Worm (Caenorhabditis elegans) whole organism, young adult: Measurements from ENCODE around the gene srz-12.

Experiments used
- B0019.2 ChIP-seq: fragments of 200-800 bp; sonication (Bioruptor generic); conservative IDR thresholded peaks from 2 replicates; pipeline ENCODE4 v1.3.6; 2022; ENCODE audit warnings: missing genetic modification reagents, missing genetic modification characterization, missing compliant biosample characterization
- B0336.3 ChIP-seq: fragments of 200-800 bp; sonication (Bioruptor generic); IDR thresholded peaks from 2 replicates; pipeline ENCODE4 v1.3.6; 2022; ENCODE audit warnings: missing genetic modification characterization, missing compliant biosample characterization
- C06A6.2 ChIP-seq: fragments of 200-800 bp; sonication (Bioruptor generic); conservative IDR thresholded peaks from 2 replicates; pipeline ENCODE4 v1.3.6; 2022; ENCODE audit warnings: missing genetic modification characterization, missing compliant biosample characterization
- D2030.7 ChIP-seq: fragments of 200-800 bp; sonication (Bioruptor generic); IDR thresholded peaks from 2 replicates; pipeline ENCODE4 v1.3.6; 2022; ENCODE audit warnings: missing genetic modification reagents, missing genetic modification characterization, missing compliant biosample characterization
- F55B11.4 ChIP-seq: sonication (generic microtip); optimal IDR thresholded peaks from 2 replicates; lab custom pipeline; 2016; ENCODE audit warnings: missing compliant biosample characterization, missing genetic modification characterization, borderline replicate concordance; ENCODE audit not compliant: insufficient read depth
- K11D2.4 ChIP-seq: fragments of 200-800 bp; sonication (Bioruptor generic); IDR thresholded peaks from 2 replicates; pipeline ENCODE4 v1.3.6; 2022; ENCODE audit warnings: missing genetic modification reagents, missing genetic modification characterization, missing compliant biosample characterization
- T26A5.8 ChIP-seq: sonication (generic microtip); optimal IDR thresholded peaks from 2 replicates; lab custom pipeline; 2016; ENCODE audit warnings: missing genetic modification characterization, missing compliant biosample characterization
- akir-1 ChIP-seq: fragments of 200-800 bp; sonication (Bioruptor generic); optimal IDR thresholded peaks from 2 replicates; lab custom pipeline; 2018; ENCODE audit warnings: mild to moderate bottlenecking, missing genetic modification characterization, moderate library complexity, missing compliant biosample characterization
- ama-1 ChIP-seq, 3 experiments: fragments of 150-350 bp in 1 of 3; sonication (generic microtip) in 2 of 3; optimal IDR thresholded peaks; 2 replicates each; lab custom pipeline; 2014 to 2018; ENCODE audit warnings: missing biosample characterization in 2 of 3, missing genetic modification characterization in 2 of 3, missing genetic modification reagents in 2 of 3
- atf-7 ChIP-seq: sonication (generic microtip); optimal IDR thresholded peaks from 2 replicates; lab custom pipeline; 2017; ENCODE audit warnings: mild to moderate bottlenecking, missing genetic modification characterization, missing compliant biosample characterization
- attf-3 ChIP-seq: fragments of 200-800 bp; sonication (Bioruptor generic); conservative IDR thresholded peaks from 2 replicates; pipeline ENCODE4 v1.3.6; 2022; ENCODE audit warnings: missing genetic modification reagents, missing genetic modification characterization, missing compliant biosample characterization
- attf-5 ChIP-seq: fragments of 200-800 bp; sonication (Bioruptor generic); optimal IDR thresholded peaks from 2 replicates; lab custom pipeline; 2018; ENCODE audit warnings: mild to moderate bottlenecking, missing genetic modification characterization, missing compliant biosample characterization
- attf-6 ChIP-seq: fragments of 200-800 bp; sonication (Bioruptor generic); IDR thresholded peaks from 2 replicates; pipeline ENCODE4 v1.3.6; 2022; ENCODE audit warnings: missing genetic modification reagents, missing genetic modification characterization, missing compliant biosample characterization
- bed-1 ChIP-seq: fragments of 200-800 bp; sonication (Bioruptor generic); IDR thresholded peaks from 2 replicates; pipeline ENCODE4 v1.3.6; 2022; ENCODE audit warnings: missing genetic modification reagents, missing genetic modification characterization, missing compliant biosample characterization
- ceh-58 ChIP-seq: fragments of 200-800 bp; sonication (Bioruptor generic); IDR thresholded peaks from 2 replicates; pipeline ENCODE4 v1.3.6; 2022; ENCODE audit warnings: missing genetic modification characterization, missing compliant biosample characterization
- dpl-1 ChIP-seq: fragments of 150-350 bp; optimal IDR thresholded peaks from 2 replicates; lab custom pipeline; 2014; ENCODE audit warnings: missing biosample characterization, missing genetic modification reagents, missing genetic modification characterization
- egrh-3 ChIP-seq: fragments of 200-800 bp; sonication (Bioruptor generic); IDR thresholded peaks from 2 replicates; pipeline ENCODE4 v1.3.6; 2022; ENCODE audit warnings: missing genetic modification reagents, missing genetic modification characterization, missing compliant biosample characterization
- ekl-4 ChIP-seq: fragments of 200-800 bp; sonication (Bioruptor generic); IDR thresholded peaks from 2 replicates; pipeline ENCODE4 v1.3.6; 2022; ENCODE audit warnings: missing genetic modification reagents, missing genetic modification characterization, missing compliant biosample characterization
- lin-35 ChIP-seq, 3 experiments: fragments of 150-350 bp in 2 of 3; sonication (generic microtip) in 1 of 3; optimal IDR thresholded peaks; 2 replicates each; lab custom pipeline; 2014 to 2018; ENCODE audit warnings: missing biosample characterization in 3 of 3, missing genetic modification characterization in 3 of 3, missing genetic modification reagents in 3 of 3
- lir-1 ChIP-seq: fragments of 200-800 bp; sonication (Bioruptor generic); conservative IDR thresholded peaks from 2 replicates; pipeline ENCODE4 v1.3.6; 2022; ENCODE audit warnings: missing genetic modification reagents, missing genetic modification characterization, missing compliant biosample characterization
- lsy-27 ChIP-seq: sonication (generic microtip); optimal IDR thresholded peaks from 2 replicates; lab custom pipeline; 2017; ENCODE audit warnings: missing genetic modification characterization, mild to moderate bottlenecking, missing compliant biosample characterization, antibody characterized with exemption, missing genotype, borderline replicate concordance; ENCODE audit not compliant: insufficient read depth
- madf-8 ChIP-seq: fragments of 200-800 bp; sonication (Bioruptor generic); conservative IDR thresholded peaks from 2 replicates; pipeline ENCODE4 v1.3.6; 2022; ENCODE audit warnings: missing genetic modification reagents, missing genetic modification characterization, missing compliant biosample characterization
- mcd-1 ChIP-seq: fragments of 200-800 bp; sonication (Bioruptor generic); IDR thresholded peaks from 2 replicates; pipeline ENCODE4 v1.3.6; 2022; ENCODE audit warnings: missing genetic modification reagents, missing genetic modification characterization, missing compliant biosample characterization
- nhr-179 ChIP-seq: sonication (generic microtip); optimal IDR thresholded peaks from 2 replicates; lab custom pipeline; 2016; ENCODE audit warnings: mild to moderate bottlenecking, missing genetic modification characterization, missing compliant biosample characterization
- pbrm-1 ChIP-seq: fragments of 200-800 bp; sonication (Bioruptor generic); IDR thresholded peaks from 2 replicates; pipeline ENCODE4 v1.3.6; 2022; ENCODE audit warnings: missing genetic modification reagents, missing genetic modification characterization, missing compliant biosample characterization
- pha-4 ChIP-seq: fragments of 150-350 bp; sonication (generic microtip); optimal IDR thresholded peaks from 2 replicates; lab custom pipeline; 2014; ENCODE audit warnings: missing biosample characterization, missing genetic modification reagents, missing genetic modification characterization
- repo-1 ChIP-seq: sonication (generic microtip); optimal IDR thresholded peaks from 2 replicates; lab custom pipeline; 2017; ENCODE audit warnings: mild to moderate bottlenecking, missing genetic modification characterization, missing compliant biosample characterization
- sea-2 ChIP-seq: fragments of 200-800 bp; sonication (Bioruptor generic); IDR thresholded peaks from 2 replicates; pipeline ENCODE4 v1.3.6; 2022; ENCODE audit warnings: missing genetic modification characterization, missing compliant biosample characterization
- snpc-1.1 ChIP-seq: sonication (generic microtip); optimal IDR thresholded peaks from 2 replicates; lab custom pipeline; 2017; ENCODE audit warnings: missing genetic modification characterization, mild to moderate bottlenecking, missing compliant biosample characterization, antibody characterized with exemption, moderate library complexity, missing genotype, missing genetic modification reagents; ENCODE audit not compliant: insufficient read depth
- tbx-9 ChIP-seq: sonication (generic microtip); optimal IDR thresholded peaks from 2 replicates; lab custom pipeline; 2016; ENCODE audit warnings: borderline replicate concordance, missing genetic modification characterization, inconsistent platforms, missing compliant biosample characterization
- unc-130 ChIP-seq: sonication (generic microtip); optimal IDR thresholded peaks from 2 replicates; lab custom pipeline; 2016; ENCODE audit warnings: missing genetic modification reagents, missing genetic modification characterization, missing compliant biosample characterization
- zfh-2 ChIP-seq: fragments of 200-800 bp; sonication (Bioruptor generic); conservative IDR thresholded peaks from 2 replicates; pipeline ENCODE4 v1.3.6; 2022; ENCODE audit warnings: missing genetic modification reagents, missing genetic modification characterization, missing compliant biosample characterization

The srz-12 gene

DNA sequence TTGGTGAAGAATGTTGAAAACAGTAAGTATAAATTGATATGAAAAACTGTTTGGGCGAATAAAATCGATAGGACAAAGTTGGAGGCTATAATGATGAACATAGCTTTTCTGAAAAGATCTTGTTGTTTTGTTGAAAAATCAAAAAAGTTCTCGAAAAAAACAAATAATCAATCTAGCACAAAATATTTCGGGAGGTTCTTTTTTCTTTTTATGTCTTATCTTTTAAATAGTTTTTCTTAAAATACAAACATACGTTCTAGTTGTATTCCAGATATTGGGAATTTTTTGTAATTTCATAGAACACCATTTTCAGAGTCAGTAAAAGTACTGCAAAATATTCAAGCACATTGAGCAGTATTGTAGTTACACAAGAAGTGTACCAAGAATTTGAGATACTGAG is 32.6 kb downstream of the srz-12 start, which contains the start of gene srbc-55:
Gene srbc-55 (minus strand): TSS at position 101 of the 400 bp plus-strand sequence.
- TF ChIP-seq sea-2 (GFP tag; lab: Robert Waterston, UW) (no peak), repo-1 (tag; lab: Kevin White, UChicago) (no peak), attf-3 (GFP tag; lab: Robert Waterston, UW) (no peak), F55B11.4 (tag; lab: Kevin White, UChicago) (no peak), pha-4 (tag; lab: Kevin White, UChicago) (no peak)

DNA sequence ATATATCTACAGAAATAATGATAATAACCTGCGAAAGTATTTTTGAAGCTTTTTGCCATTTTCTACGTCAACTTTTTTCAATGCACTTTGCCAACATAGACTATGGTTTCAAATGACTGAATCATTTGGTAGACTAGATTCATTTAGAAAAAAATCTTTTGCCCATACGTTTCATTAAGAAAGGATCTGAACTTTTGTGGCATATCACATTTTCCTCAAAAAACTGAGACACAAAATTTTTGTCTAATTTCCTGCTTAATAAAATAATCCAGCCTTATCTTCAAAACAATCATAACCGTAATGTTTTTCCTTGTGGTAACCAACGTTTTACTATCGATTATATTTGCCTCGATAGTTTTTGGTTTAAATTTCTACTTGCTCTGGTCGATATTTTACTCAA is 36.4 kb downstream of the srz-12 start, which contains the start of gene srbc-51:
Gene srbc-51 (plus strand): TSS at position 301 of the 400 bp plus-strand sequence.
- no peak for TF ChIP-seq unc-130 (GFP tag; lab: Kevin White, UChicago)
- TF ChIP-seq tbx-9 (tag; lab: Kevin White, UChicago): no peak
- TF ChIP-seq bed-1 (GFP tag; lab: Robert Waterston, UW): no peak
- TF ChIP-seq B0336.3 (GFP tag; lab: Robert Waterston, UW): no peak
- TF ChIP-seq B0019.2 (GFP tag; lab: Robert Waterston, UW): no peak
- no peak for TF ChIP-seq attf-5
- no peak for TF ChIP-seq D2030.7 (GFP tag; lab: Robert Waterston, UW)
- no peak for TF ChIP-seq snpc-1.1 (tag; lab: Kevin White, UChicago)
- TF ChIP-seq, all 124 proteins: peak for 0

DNA sequence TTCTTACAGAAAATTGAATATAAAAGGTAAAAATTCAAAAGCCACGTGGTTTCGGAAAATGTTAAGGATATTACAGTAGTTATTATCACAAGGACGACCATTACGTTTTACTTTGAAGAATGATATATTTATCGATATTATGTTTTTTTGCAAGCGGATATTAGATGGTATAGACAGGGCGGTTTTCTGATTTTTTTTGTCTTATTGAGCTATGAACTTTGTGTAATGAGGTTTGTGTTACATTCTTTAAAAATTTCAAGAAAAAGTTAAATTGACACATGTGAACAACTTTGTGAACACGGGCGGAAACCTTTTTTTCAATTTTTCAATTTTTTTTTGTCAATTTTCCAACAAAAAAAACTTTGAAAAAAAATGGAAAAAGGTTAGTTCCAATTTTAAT is 37.6 kb downstream of the srz-12 start, which contains the start of gene srbc-50:
Gene srbc-50 (minus strand): TSS at position 101 of the 400 bp plus-strand sequence.
- TF ChIP-seq lir-1 (GFP tag; lab: Robert Waterston, UW) (no peak), C06A6.2 (GFP tag; lab: Robert Waterston, UW) (no peak), tbx-9 (tag; lab: Kevin White, UChicago) (no peak), ekl-4 (GFP tag; lab: Robert Waterston, UW) (no peak), egrh-3 (GFP tag; lab: Robert Waterston, UW) (no peak), nhr-179 (tag; lab: Kevin White, UChicago) (no peak), T26A5.8 (tag; lab: Kevin White, UChicago) (no peak), ceh-58 (GFP tag; lab: Robert Waterston, UW) (no peak), atf-7 (tag; lab: Kevin White, UChicago) (no peak), akir-1 (GFP tag; lab: Kevin White, UChicago) (no peak)

DNA sequence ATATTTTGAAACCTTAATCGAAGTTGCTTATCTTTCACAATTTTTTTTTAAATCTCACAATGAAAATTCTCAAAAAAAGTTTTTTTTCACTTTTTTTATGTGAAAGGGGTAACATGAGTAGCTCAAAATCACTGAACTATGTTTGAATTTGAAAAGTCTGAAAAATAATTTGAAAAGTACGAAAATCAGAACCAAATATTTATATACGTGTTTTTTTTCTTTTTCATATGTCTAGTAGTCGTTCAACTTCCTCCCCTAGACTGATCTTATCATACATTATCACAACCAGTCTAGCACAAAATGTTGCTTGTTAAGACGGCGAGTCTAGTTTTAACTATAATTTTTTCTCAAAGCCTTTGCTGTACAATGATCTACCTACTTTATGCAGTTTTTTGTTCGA is 41.1 kb downstream of the srz-12 start, which contains the start of gene srbc-49:
Gene srbc-49 (plus strand): TSS at position 301 of the 400 bp plus-strand sequence.
- TF ChIP-seq lsy-27 (tag; lab: Kevin White, UChicago): no peak
- no peak for TF ChIP-seq zfh-2 (GFP tag; lab: Robert Waterston, UW)
- TF ChIP-seq ama-1 (optimal IDR thresholded peaks at IDR 0.05; lab: Kevin White, UChicago): no peak
- TF ChIP-seq ama-1 (GFP tag; optimal IDR thresholded peaks at IDR 0.05; lab: Kevin White, UChicago): no peak
- TF ChIP-seq pbrm-1: no peak
- no peak for TF ChIP-seq K11D2.4 (GFP tag; lab: Robert Waterston, UW)
- TF ChIP-seq pha-4 (tag; lab: Kevin White, UChicago): no peak
- no peak for TF ChIP-seq madf-8 (GFP tag; lab: Robert Waterston, UW)
- TF ChIP-seq attf-6 (GFP tag; lab: Robert Waterston, UW): no peak
- TF ChIP-seq mcd-1 (GFP tag; lab: Robert Waterston, UW): no peak
- no peak for TF ChIP-seq dpl-1
- TF ChIP-seq lin-35 (GFP tag; optimal IDR thresholded peaks at IDR 0.05; lab: Kevin White, UChicago): no peak
